Fruit fly (Drosophila melanogaster): ENCODE data around the gene Dpm3.

- TF ChIP-seq CG11617 (GFP tag; optimal IDR thresholded peaks at IDR 0.05) (peak; percentile 3), CG5204 (GFP tag; optimal IDR thresholded peaks at IDR 0.05) (no peak)
Observed at dm6 chr3R:13371840-13372680, 30.8 kb downstream of the Dpm3 start, which contains the start of the genes Lip3 and CG34309.

All from whole organism, adult.